Fruit fly (Drosophila melanogaster) whole organism, embryonic: Measurements from ENCODE around the gene CG4783.

Source experiments
- Aef1 ChIP-seq: fragments of 200-800 bp; sonication (Bioruptor generic); IDR thresholded peaks from 3 replicates; pipeline ENCODE4 v1.3.6; 2022; ENCODE audit warnings: missing biosample characterization, missing genetic modification characterization
- Atf3 ChIP-seq: fragments of 200-800 bp; sonication (Bioruptor generic); optimal IDR thresholded peaks from 3 replicates; lab custom pipeline; 2016; ENCODE audit warnings: missing biosample characterization, missing genetic modification characterization
- B-H2 ChIP-seq: fragments of 200-800 bp; sonication (Bioruptor generic); optimal IDR thresholded peaks from 2 replicates; lab custom pipeline; 2018; ENCODE audit warnings: missing biosample characterization, mild to moderate bottlenecking, missing genetic modification characterization
- CG10267 ChIP-seq: fragments of 200-800 bp; sonication (Bioruptor generic); optimal IDR thresholded peaks from 2 replicates; lab custom pipeline; 2018; ENCODE audit warnings: missing biosample characterization, mild to moderate bottlenecking, missing genetic modification characterization, moderate library complexity
- CG10321 ChIP-seq: fragments of 200-800 bp; sonication (Bioruptor generic); IDR thresholded peaks from 2 replicates; pipeline ENCODE4 v1.3.6; 2022; ENCODE audit warnings: missing biosample characterization, missing genetic modification characterization
- CG11696 ChIP-seq: fragments of 200-800 bp; sonication (Bioruptor generic); IDR thresholded peaks from 2 replicates; pipeline ENCODE4 v1.3.6; 2022; ENCODE audit warnings: missing biosample characterization, missing genetic modification characterization
- CG12659 ChIP-seq: fragments of 200-800 bp; sonication (Bioruptor generic); optimal IDR thresholded peaks from 3 replicates; lab custom pipeline; 2017; ENCODE audit warnings: mild to moderate bottlenecking, missing biosample characterization, missing genetic modification reagents, missing genetic modification characterization
- CG16779 ChIP-seq: fragments of 200-800 bp; sonication (Bioruptor generic); IDR thresholded peaks from 2 replicates; pipeline ENCODE4 v1.3.6; 2022; ENCODE audit warnings: missing biosample characterization, missing genetic modification characterization
- CG17328 ChIP-seq: fragments of 200-800 bp; sonication (Bioruptor generic); IDR thresholded peaks from 2 replicates; pipeline ENCODE4 v1.3.6; 2022; ENCODE audit warnings: missing biosample characterization, missing genetic modification characterization
- CG2678 ChIP-seq: fragments of 200-800 bp; sonication (Bioruptor generic); optimal IDR thresholded peaks from 3 replicates; lab custom pipeline; 2019; ENCODE audit warnings: missing biosample characterization, mild to moderate bottlenecking, missing genetic modification characterization, moderate library complexity
- CG4424 ChIP-seq: fragments of 200-800 bp; sonication (Bioruptor generic); optimal IDR thresholded peaks from 3 replicates; lab custom pipeline; 2016; ENCODE audit warnings: missing biosample characterization, missing genetic modification characterization
- CG4617 ChIP-seq: fragments of 200-800 bp; sonication (Bioruptor generic); optimal IDR thresholded peaks from 3 replicates; lab custom pipeline; 2016; ENCODE audit warnings: missing biosample characterization, missing genetic modification characterization, borderline replicate concordance
- CG7556 ChIP-seq: fragments of 200-800 bp; sonication (Bioruptor generic); optimal IDR thresholded peaks from 2 replicates; lab custom pipeline; 2017; ENCODE audit warnings: missing biosample characterization, mild to moderate bottlenecking, missing genetic modification characterization
- CG7786 ChIP-seq: fragments of 200-800 bp; sonication (Bioruptor generic); optimal IDR thresholded peaks from 2 replicates; lab custom pipeline; 2016; ENCODE audit warnings: missing biosample characterization, missing genetic modification characterization
- CG8359 ChIP-seq: fragments of 200-800 bp; sonication (Bioruptor generic); optimal IDR thresholded peaks from 2 replicates; lab custom pipeline; 2017; ENCODE audit warnings: missing biosample characterization, mild to moderate bottlenecking, missing genetic modification characterization, borderline replicate concordance
- CG9215 ChIP-seq: fragments of 200-800 bp; sonication (Bioruptor generic); IDR thresholded peaks from 2 replicates; pipeline ENCODE4 v1.3.6; 2022; ENCODE audit warnings: missing biosample characterization, missing genetic modification characterization
- Chrac-16 ChIP-seq: fragments of 200-800 bp; sonication (Bioruptor generic); optimal IDR thresholded peaks from 3 replicates; lab custom pipeline; 2016; ENCODE audit warnings: missing biosample characterization, missing genetic modification characterization
- CoRest ChIP-seq: fragments of 200-800 bp; sonication (Bioruptor generic); optimal IDR thresholded peaks from 3 replicates; lab custom pipeline; 2018; ENCODE audit warnings: missing biosample characterization, mild to moderate bottlenecking, missing genetic modification characterization, moderate library complexity
- D ChIP-seq, 2 experiments: fragments of 200-800 bp in 1 of 2; fragments of >200 bp in 1 of 2; sonication (Bioruptor generic) in 1 of 2; optimal IDR thresholded peaks; 2 replicates in 1 of 2; 3 replicates in 1 of 2; lab custom pipeline; 2017; ENCODE audit warnings: mild to moderate bottlenecking in 1 of 2, missing biosample characterization in 1 of 2, missing genetic modification characterization in 1 of 2, missing genetic modification reagents in 1 of 2
- Dref ChIP-seq: fragments of 200-800 bp; sonication (Bioruptor generic); IDR thresholded peaks from 2 replicates; pipeline ENCODE4 v1.3.6; 2022; ENCODE audit warnings: missing biosample characterization, missing genetic modification characterization
- Gug ChIP-seq: fragments of 200-800 bp; sonication (Bioruptor generic); IDR thresholded peaks from 4 replicates; pipeline ENCODE4 v1.3.6; 2022; ENCODE audit warnings: missing biosample characterization, missing genetic modification characterization
- Hand ChIP-seq: fragments of 200-800 bp; sonication (Bioruptor generic); optimal IDR thresholded peaks from 2 replicates; lab custom pipeline; 2017; ENCODE audit warnings: mild to moderate bottlenecking, missing biosample characterization, missing genetic modification reagents, missing genetic modification characterization
- Hr3 ChIP-seq: fragments of 200-800 bp; sonication (Bioruptor generic); optimal IDR thresholded peaks from 3 replicates; lab custom pipeline; 2016; ENCODE audit warnings: missing biosample characterization, missing genetic modification characterization
- Hr51 ChIP-seq, 2 experiments: fragments of 200-800 bp; sonication (Bioruptor generic); optimal IDR thresholded peaks; 2 replicates in 1 of 2; 3 replicates in 1 of 2; lab custom pipeline; 2016 to 2018; ENCODE audit warnings: missing biosample characterization in 2 of 2, missing genetic modification characterization in 2 of 2, mild to moderate bottlenecking in 1 of 2, moderate library complexity in 1 of 2
- Opbp ChIP-seq: fragments of 200-800 bp; sonication (Bioruptor generic); IDR thresholded peaks from 3 replicates; pipeline ENCODE4 v1.3.6; 2022; ENCODE audit warnings: missing biosample characterization, missing genetic modification characterization; ENCODE audit not compliant: partially characterized antibody
- Ssrp ChIP-seq: fragments of 200-800 bp; sonication (Bioruptor generic); optimal IDR thresholded peaks from 2 replicates; lab custom pipeline; 2018; ENCODE audit warnings: missing biosample characterization, mild to moderate bottlenecking, missing genetic modification characterization, moderate library complexity
- TFAM ChIP-seq: fragments of 200-800 bp; sonication (Bioruptor generic); optimal IDR thresholded peaks from 2 replicates; lab custom pipeline; 2017; ENCODE audit warnings: missing biosample characterization, missing genetic modification characterization, inconsistent platforms
- Xbp1 ChIP-seq: fragments of 200-800 bp; sonication (Bioruptor generic); optimal IDR thresholded peaks from 3 replicates; lab custom pipeline; 2016; ENCODE audit warnings: missing biosample characterization, mild to moderate bottlenecking, missing genetic modification characterization
- YL-1 ChIP-seq: fragments of 200-800 bp; sonication (Bioruptor generic); optimal IDR thresholded peaks from 3 replicates; lab custom pipeline; 2017; ENCODE audit warnings: missing biosample characterization, mild to moderate bottlenecking, missing genetic modification characterization
- ab ChIP-seq: fragments of 200-800 bp; sonication (Bioruptor generic); optimal IDR thresholded peaks from 2 replicates; lab custom pipeline; 2016; ENCODE audit warnings: missing biosample characterization, missing genetic modification characterization
- amos ChIP-seq: fragments of 200-800 bp; sonication (Bioruptor generic); IDR thresholded peaks from 2 replicates; pipeline ENCODE4 v1.3.6; 2022; ENCODE audit warnings: missing biosample characterization, missing genetic modification characterization; ENCODE audit not compliant: partially characterized antibody
- ap ChIP-seq: fragments of 200-800 bp; sonication (Bioruptor generic); IDR thresholded peaks from 2 replicates; pipeline ENCODE4 v1.3.6; 2022; ENCODE audit warnings: missing biosample characterization, missing genetic modification characterization
- ase ChIP-seq: fragments of 200-800 bp; sonication (Bioruptor generic); IDR thresholded peaks from 3 replicates; pipeline ENCODE4 v1.3.6; 2022; ENCODE audit warnings: missing biosample characterization, missing genetic modification characterization
- cg ChIP-seq: fragments of 200-800 bp; sonication (Bioruptor generic); optimal IDR thresholded peaks from 3 replicates; lab custom pipeline; 2019; ENCODE audit warnings: missing biosample characterization, mild to moderate bottlenecking, missing genetic modification characterization, moderate library complexity
- ci ChIP-seq: fragments of 200-800 bp; sonication (Bioruptor generic); IDR thresholded peaks from 3 replicates; pipeline ENCODE4 v1.3.6; 2022; ENCODE audit warnings: missing biosample characterization, missing genetic modification characterization
- cwo ChIP-seq: fragments of 200-800 bp; sonication (Bioruptor generic); optimal IDR thresholded peaks from 3 replicates; lab custom pipeline; 2017; ENCODE audit warnings: missing biosample characterization, missing genetic modification characterization, mild to moderate bottlenecking, moderate library complexity, missing genetic modification reagents
- dm ChIP-seq: fragments of 200-800 bp; sonication (Bioruptor generic); optimal IDR thresholded peaks from 3 replicates; lab custom pipeline; 2016; ENCODE audit warnings: missing biosample characterization, missing genetic modification characterization
- dmrt11E ChIP-seq: fragments of 200-800 bp; sonication (Bioruptor generic); optimal IDR thresholded peaks from 3 replicates; lab custom pipeline; 2018; ENCODE audit warnings: missing biosample characterization, mild to moderate bottlenecking, missing genetic modification characterization, moderate library complexity
- esg ChIP-seq: fragments of 200-800 bp; sonication (Bioruptor generic); conservative IDR thresholded peaks from 2 replicates; pipeline ENCODE4 v1.3.6; 2022; ENCODE audit warnings: missing biosample characterization, missing genetic modification characterization
- fd64A ChIP-seq: fragments of 200-800 bp; sonication (Bioruptor generic); optimal IDR thresholded peaks from 3 replicates; lab custom pipeline; 2018; ENCODE audit warnings: missing biosample characterization, mild to moderate bottlenecking, missing genetic modification characterization
- ftz-f1 ChIP-seq: fragments of 200-800 bp; sonication (Bioruptor generic); optimal IDR thresholded peaks from 2 replicates; lab custom pipeline; 2016; ENCODE audit warnings: missing biosample characterization, missing genetic modification characterization
- hkb ChIP-seq, 2 experiments: fragments of 200-800 bp in 1 of 2; fragments of >200 bp in 1 of 2; sonication (Bioruptor generic) in 1 of 2; IDR thresholded peaks in 1 of 2; optimal IDR thresholded peaks in 1 of 2; 2 replicates each; pipeline versions ENCODE4 v1.3.6 to Lab custom; 2017 to 2022; ENCODE audit warnings: missing biosample characterization in 1 of 2, missing genetic modification characterization in 1 of 2
- mld ChIP-seq: fragments of 200-800 bp; sonication (Bioruptor generic); IDR thresholded peaks from 3 replicates; pipeline ENCODE4 v1.3.6; 2022; ENCODE audit warnings: missing biosample characterization, missing genetic modification characterization; ENCODE audit not compliant: partially characterized antibody
- org-1 ChIP-seq: fragments of 200-800 bp; sonication (Bioruptor generic); optimal IDR thresholded peaks from 2 replicates; lab custom pipeline; 2017; ENCODE audit warnings: missing biosample characterization, missing genetic modification characterization
- pb ChIP-seq: fragments of 200-800 bp; sonication (Bioruptor generic); optimal IDR thresholded peaks from 3 replicates; lab custom pipeline; 2016; ENCODE audit warnings: missing biosample characterization, missing genetic modification characterization
- repo ChIP-seq: fragments of 200-800 bp; sonication (Bioruptor generic); optimal IDR thresholded peaks from 2 replicates; lab custom pipeline; 2016; ENCODE audit warnings: missing biosample characterization, missing genetic modification characterization
- so ChIP-seq: fragments of 200-800 bp; sonication (Bioruptor generic); IDR thresholded peaks from 3 replicates; pipeline ENCODE4 v1.3.6; 2022; ENCODE audit warnings: missing biosample characterization, missing genetic modification characterization
- stc ChIP-seq: fragments of 200-800 bp; sonication (Bioruptor generic); IDR thresholded peaks from 2 replicates; pipeline ENCODE4 v1.3.6; 2022; ENCODE audit warnings: missing biosample characterization, missing genetic modification characterization
- vfl ChIP-seq: fragments of 200-800 bp; sonication (Bioruptor generic); optimal IDR thresholded peaks from 2 replicates; lab custom pipeline; 2016; ENCODE audit warnings: missing biosample characterization, missing genetic modification characterization

Gene CG4783

DNA sequence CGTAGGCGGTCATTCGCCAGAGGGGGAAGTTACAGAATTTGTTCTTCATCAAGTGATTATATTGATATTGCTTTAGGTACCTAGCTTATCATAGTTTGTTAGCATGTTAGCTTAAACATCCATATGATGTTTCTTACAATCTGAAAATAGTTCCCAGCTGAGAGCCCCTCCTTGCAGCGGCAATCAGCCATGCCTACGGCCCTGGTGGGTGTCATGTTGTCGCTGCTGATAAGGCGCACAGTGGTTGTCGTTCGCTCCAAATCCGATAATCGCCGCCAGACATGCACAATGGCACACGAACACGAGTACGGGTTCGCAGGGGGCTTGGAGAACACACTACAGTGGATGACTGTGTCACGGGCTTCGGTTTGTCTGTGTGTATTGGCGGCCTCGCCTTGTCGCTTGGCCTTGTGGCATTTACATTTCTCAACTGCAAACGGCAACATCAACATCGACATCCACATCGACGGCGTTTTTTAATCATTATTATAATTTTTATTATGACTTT is 42.3 kb upstream of the CG4783 start (continued):
- TF ChIP-seq Gug (GFP tag; lab: Robert Waterston, UW): peak; percentile 89
- TF ChIP-seq Ssrp: peak; percentile 64
- TF ChIP-seq CG7556 (GFP tag; lab: Kevin White, UChicago): peak; percentile 69
- peak; percentile 81 for TF ChIP-seq stc (GFP tag; lab: Robert Waterston, UW)
- TF ChIP-seq TFAM (GFP tag; lab: Kevin White, UChicago): no peak
- TF ChIP-seq CG10321 (GFP tag; lab: Robert Waterston, UW): 0 out of 2 replicates have a peak, but pooled peaks have one; percentile 26
- TF ChIP-seq ci (GFP tag; lab: Robert Waterston, UW): peak; percentile 90
- TF ChIP-seq CG16779 (GFP tag; lab: Robert Waterston, UW): peak; percentile 75; the same call in 1 of the 2 replicates
- peak; percentile 75 for TF ChIP-seq Chrac-16 (GFP tag; lab: Kevin White, UChicago)
- peak; percentile 63 for TF ChIP-seq pb (GFP tag; lab: Kevin White, UChicago)
- no peak for TF ChIP-seq mld (GFP tag; lab: Robert Waterston, UW)
- no peak for TF ChIP-seq hkb (optimal IDR thresholded peaks at IDR 0.05; lab: Kevin White, UChicago)
- peak; percentile 78 for TF ChIP-seq hkb (GFP tag; IDR thresholded peaks at IDR 0.05; lab: Robert Waterston, UW)
- TF ChIP-seq Atf3 (GFP tag; lab: Kevin White, UChicago): peak; percentile 61
- peak; percentile 80 for TF ChIP-seq CG12659
- peak; percentile 32 for TF ChIP-seq cg
- TF ChIP-seq CG10267 (tag; lab: Kevin White, UChicago): peak; percentile 44
- TF ChIP-seq org-1 (GFP tag; lab: Kevin White, UChicago): peak; percentile 77
- peak; percentile 85 for TF ChIP-seq CG7786
- no peak for TF ChIP-seq amos (GFP tag; lab: Robert Waterston, UW)
- TF ChIP-seq Hand (GFP tag; lab: Kevin White, UChicago): peak; percentile 63
- TF ChIP-seq CG4617 (GFP tag; lab: Kevin White, UChicago): peak; percentile 31
- TF ChIP-seq Dref (GFP tag; lab: Robert Waterston, UW): no peak
- peak; percentile 39 for TF ChIP-seq YL-1 (GFP tag; lab: Kevin White, UChicago)
- no peak for TF ChIP-seq D (optimal IDR thresholded peaks at IDR 0.05; lab: Kevin White, UChicago)
- TF ChIP-seq D (GFP tag; optimal IDR thresholded peaks at IDR 0.05; lab: Kevin White, UChicago): peak; percentile 42
- TF ChIP-seq CG4424 (GFP tag; lab: Kevin White, UChicago): peak; percentile 62
- TF ChIP-seq Aef1: peak; percentile 83
- TF ChIP-seq B-H2 (GFP tag; lab: Kevin White, UChicago): no peak
- peak; percentile 44 for TF ChIP-seq dm
- TF ChIP-seq vfl (GFP tag; lab: Kevin White, UChicago): peak; percentile 31
- peak; percentile 86 for TF ChIP-seq so (GFP tag; lab: Robert Waterston, UW)
- peak; percentile 80 for TF ChIP-seq ase (GFP tag; lab: Robert Waterston, UW)
- peak; percentile 87 for TF ChIP-seq ftz-f1
- peak; percentile 49 for TF ChIP-seq fd64A (GFP tag; lab: Kevin White, UChicago)
- TF ChIP-seq CG8359: peak; percentile 4
- TF ChIP-seq Opbp (GFP tag; lab: Robert Waterston, UW): no peak
- peak; percentile 77 for TF ChIP-seq esg (GFP tag; lab: Robert Waterston, UW)
- peak; percentile 72 to 85 for TF ChIP-seq Hr51 (GFP tag; optimal IDR thresholded peaks at IDR 0.05; lab: Kevin White, UChicago)
- peak; percentile 79 for TF ChIP-seq CoRest (tag; lab: Kevin White, UChicago)
- TF ChIP-seq Hr3: peak; percentile 67
- peak; percentile 76 for TF ChIP-seq CG17328 (GFP tag; lab: Robert Waterston, UW)
- peak; percentile 52; the same call in 1 of the 2 replicates for TF ChIP-seq CG11696 (GFP tag; lab: Robert Waterston, UW)
- peak; percentile 46 for TF ChIP-seq dmrt11E (tag; lab: Kevin White, UChicago)
- peak; percentile 85 for TF ChIP-seq CG9215 (GFP tag; lab: Robert Waterston, UW)
- TF ChIP-seq CG2678 (tag; lab: Kevin White, UChicago): peak; percentile 83
- peak; percentile 70 for TF ChIP-seq ab (GFP tag; lab: Kevin White, UChicago)
- TF ChIP-seq cwo: peak; percentile 85
- TF ChIP-seq ap (GFP tag; lab: Robert Waterston, UW): peak; percentile 58
- TF ChIP-seq Xbp1 (GFP tag; lab: Kevin White, UChicago): peak; percentile 87
- TF ChIP-seq repo (GFP tag; lab: Kevin White, UChicago): no peak
